Fruit fly (Drosophila melanogaster): Measurements from ENCODE around the gene RPA1.

DNA sequence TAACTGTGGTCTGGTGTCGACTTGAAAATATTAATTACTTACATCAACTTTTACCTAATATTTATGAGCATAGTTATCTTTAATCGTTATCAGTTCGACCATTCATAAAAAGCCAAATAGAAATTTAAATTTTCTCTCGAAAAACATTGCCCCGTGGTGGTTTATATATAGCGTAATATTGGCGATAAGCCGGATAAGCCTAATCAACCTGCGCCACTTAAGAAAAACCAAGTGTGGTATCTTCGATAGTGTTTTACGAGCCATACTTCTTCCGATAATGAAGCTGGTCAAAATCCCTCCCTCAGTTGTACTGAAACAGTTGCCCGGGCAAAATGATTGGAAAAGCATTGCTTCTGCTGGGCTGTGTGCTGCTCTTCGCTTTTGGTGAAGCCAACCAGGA lies 27.8 kb upstream of the RPA1 start, which contains the start of gene CG31463:
- TF ChIP-seq CTCF (optimal IDR thresholded peaks at IDR 0.05) (no peak), CG8478 (optimal IDR thresholded peaks at IDR 0.05) (no peak)

Measured in S2 (cell line).